Worm (Caenorhabditis elegans) whole organism, L3 larva: ENCODE results near the gene fbxb-11.

Experiments used
- R02D3.7 ChIP-seq: fragments of 150-350 bp; optimal IDR thresholded peaks from 2 replicates; lab custom pipeline; 2014; ENCODE audit warnings: missing biosample characterization, missing genetic modification characterization
- ZK546.5 ChIP-seq: sonication (generic microtip); optimal IDR thresholded peaks from 2 replicates; lab custom pipeline; 2017; ENCODE audit warnings: missing biosample characterization, missing genetic modification characterization
- ama-1 ChIP-seq: fragments of 150-350 bp; optimal IDR thresholded peaks from 2 replicates; lab custom pipeline; 2018
- ceh-28 ChIP-seq: fragments of 150-350 bp; optimal IDR thresholded peaks from 2 replicates; lab custom pipeline; 2014; ENCODE audit warnings: missing biosample characterization, missing genetic modification reagents, missing genetic modification characterization
- ceh-82 ChIP-seq: fragments of 150-350 bp; optimal IDR thresholded peaks from 2 replicates; lab custom pipeline; 2014; ENCODE audit warnings: missing biosample characterization, missing genetic modification characterization
- ceh-9 ChIP-seq: sonication (generic microtip); optimal IDR thresholded peaks from 2 replicates; lab custom pipeline; 2018; ENCODE audit warnings: missing biosample characterization, missing genetic modification characterization
- daf-12 ChIP-seq: fragments of 150-350 bp; optimal IDR thresholded peaks from 2 replicates; lab custom pipeline; 2014; ENCODE audit warnings: missing biosample characterization, missing genetic modification reagents, missing genetic modification characterization
- egl-5 ChIP-seq: fragments of 150-350 bp; optimal IDR thresholded peaks from 2 replicates; lab custom pipeline; 2017; ENCODE audit warnings: missing biosample characterization, missing genetic modification reagents, missing genetic modification characterization, inconsistent platforms
- elt-1 ChIP-seq: fragments of 150-350 bp; optimal IDR thresholded peaks from 2 replicates; lab custom pipeline; 2014; ENCODE audit warnings: missing biosample characterization, missing genetic modification characterization
- elt-2 ChIP-seq: sonication (generic microtip); optimal IDR thresholded peaks from 2 replicates; lab custom pipeline; 2016; ENCODE audit warnings: missing genetic modification reagents, mild to moderate bottlenecking, missing genetic modification characterization, missing compliant biosample characterization
- elt-3 ChIP-seq, 3 experiments: fragments of 150-350 bp in 1 of 3; sonication (generic microtip) in 2 of 3; optimal IDR thresholded peaks; 2 replicates in 2 of 3; 4 replicates in 1 of 3; lab custom pipeline; 2014 to 2017; ENCODE audit warnings: missing biosample characterization in 3 of 3, missing genetic modification characterization in 3 of 3
- eor-1 ChIP-seq, 2 experiments: fragments of 150-350 bp; optimal IDR thresholded peaks; 2 replicates each; lab custom pipeline; 2014 to 2018; ENCODE audit warnings: missing biosample characterization in 2 of 2, missing genetic modification characterization in 2 of 2
- fkh-10 ChIP-seq: sonication (generic microtip); optimal IDR thresholded peaks from 2 replicates; lab custom pipeline; 2017; ENCODE audit warnings: missing biosample characterization, missing genetic modification reagents, missing genetic modification characterization
- fkh-2 ChIP-seq: fragments of 150-350 bp; optimal IDR thresholded peaks from 2 replicates; lab custom pipeline; 2014; ENCODE audit warnings: missing biosample characterization, missing genetic modification reagents, missing genetic modification characterization
- lin-15B ChIP-seq: fragments of 150-350 bp; optimal IDR thresholded peaks from 2 replicates; lab custom pipeline; 2014; ENCODE audit warnings: missing biosample characterization, missing genetic modification characterization
- lin-39 ChIP-seq: fragments of 150-350 bp; optimal IDR thresholded peaks from 2 replicates; lab custom pipeline; 2018; ENCODE audit warnings: missing biosample characterization, missing genetic modification reagents, missing genetic modification characterization
- lsy-12 ChIP-seq: sonication (generic microtip); optimal IDR thresholded peaks from 2 replicates; lab custom pipeline; 2016; ENCODE audit warnings: mild to moderate bottlenecking, missing genetic modification characterization, missing compliant biosample characterization
- mml-1 ChIP-seq: fragments of 150-350 bp; sonication (generic microtip); optimal IDR thresholded peaks from 3 replicates; lab custom pipeline; 2014; ENCODE audit warnings: missing biosample characterization, missing genetic modification characterization
- nhr-11 ChIP-seq: fragments of 150-350 bp; optimal IDR thresholded peaks from 2 replicates; lab custom pipeline; 2014; ENCODE audit warnings: missing biosample characterization, missing genetic modification characterization
- nhr-12 ChIP-seq: fragments of 150-350 bp; optimal IDR thresholded peaks from 2 replicates; lab custom pipeline; 2014; ENCODE audit warnings: missing biosample characterization, missing genetic modification characterization
- nhr-23 ChIP-seq: fragments of 150-350 bp; optimal IDR thresholded peaks from 2 replicates; lab custom pipeline; 2014; ENCODE audit warnings: missing biosample characterization, missing genetic modification reagents, missing genetic modification characterization
- nhr-25 ChIP-seq: sonication (generic microtip); optimal IDR thresholded peaks from 2 replicates; lab custom pipeline; 2017; ENCODE audit warnings: missing biosample characterization, missing genetic modification characterization
- nhr-28 ChIP-seq: fragments of 150-350 bp; optimal IDR thresholded peaks from 2 replicates; lab custom pipeline; 2014; ENCODE audit warnings: missing biosample characterization, missing genetic modification characterization
- nhr-43 ChIP-seq: sonication (generic microtip); optimal IDR thresholded peaks from 2 replicates; lab custom pipeline; 2016; ENCODE audit warnings: mild to moderate bottlenecking, missing genetic modification characterization, missing compliant biosample characterization; ENCODE audit not compliant: poor library complexity, severe bottlenecking
- nhr-76 ChIP-seq: fragments of 150-350 bp; sonication (generic microtip); optimal IDR thresholded peaks from 5 replicates; lab custom pipeline; 2014; ENCODE audit warnings: missing biosample characterization, missing genetic modification characterization
- nhr-77 ChIP-seq: fragments of 150-350 bp; optimal IDR thresholded peaks from 2 replicates; lab custom pipeline; 2014; ENCODE audit warnings: missing biosample characterization, missing genetic modification characterization
- pha-4 ChIP-seq: fragments of 150-350 bp; optimal IDR thresholded peaks from 2 replicates; lab custom pipeline; 2014; ENCODE audit warnings: missing biosample characterization, missing genetic modification reagents, missing genetic modification characterization
- pqm-1 ChIP-seq: fragments of 150-350 bp; optimal IDR thresholded peaks from 2 replicates; lab custom pipeline; 2017; ENCODE audit warnings: missing biosample characterization, missing genetic modification characterization, inconsistent platforms
- sea-2 ChIP-seq: fragments of 150-350 bp; sonication (generic microtip); optimal IDR thresholded peaks from 4 replicates; lab custom pipeline; 2014; ENCODE audit warnings: missing biosample characterization, missing genetic modification reagents, missing genetic modification characterization
- skn-1 ChIP-seq: fragments of 150-350 bp; optimal IDR thresholded peaks from 2 replicates; lab custom pipeline; 2014; ENCODE audit warnings: missing biosample characterization, missing genetic modification characterization
- snpc-4 ChIP-seq: fragments of 150-350 bp; optimal IDR thresholded peaks from 2 replicates; lab custom pipeline; 2014; ENCODE audit warnings: missing biosample characterization, missing genetic modification characterization
- tbx-2 ChIP-seq: sonication (generic microtip); optimal IDR thresholded peaks from 2 replicates; lab custom pipeline; 2016; ENCODE audit warnings: mild to moderate bottlenecking, missing genetic modification characterization, missing compliant biosample characterization
- unc-39 ChIP-seq: sonication (generic microtip); optimal IDR thresholded peaks from 4 replicates; lab custom pipeline; 2017; ENCODE audit warnings: missing biosample characterization, missing genetic modification characterization
- unc-62 ChIP-seq: fragments of 150-350 bp; sonication (generic microtip); optimal IDR thresholded peaks from 4 replicates; lab custom pipeline; 2014; ENCODE audit warnings: missing biosample characterization, missing genetic modification reagents, missing genetic modification characterization
- ztf-11 ChIP-seq: fragments of 150-350 bp; optimal IDR thresholded peaks from 2 replicates; lab custom pipeline; 2014; ENCODE audit warnings: missing biosample characterization, missing genetic modification characterization

fbxb-11 gene

DNA sequence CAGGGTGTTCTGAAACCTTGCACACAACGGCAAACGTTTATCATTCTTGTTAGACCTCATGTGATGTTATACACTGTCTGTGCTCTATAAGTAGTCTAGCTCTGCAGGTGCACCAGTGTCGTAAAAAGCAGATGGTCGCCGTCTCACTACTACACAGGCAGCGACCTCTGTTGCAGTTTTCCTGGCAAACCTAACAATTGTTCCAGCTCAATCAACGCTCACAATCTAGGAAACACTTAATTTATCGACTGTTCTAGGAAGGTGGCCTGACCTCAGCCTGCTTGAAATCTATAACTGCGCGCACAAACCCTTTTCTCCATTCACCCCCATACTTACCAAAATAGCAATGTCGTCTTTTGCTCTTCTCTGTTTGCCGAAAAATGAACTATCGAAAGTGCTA is at the start of gene fbxb-11:
Gene fbxb-11 (plus strand): TSS at position 301 of the 400 bp plus-strand sequence.
- no peak for TF ChIP-seq nhr-12 (tag; lab: Kevin White, UChicago)
- no peak for TF ChIP-seq ztf-11 (tag; lab: Kevin White, UChicago)
- no peak for TF ChIP-seq mml-1 (tag; lab: Kevin White, UChicago)
- no peak for TF ChIP-seq ceh-82 (tag; lab: Kevin White, UChicago)
- TF ChIP-seq tbx-2 (tag; lab: Kevin White, UChicago): no peak
- TF ChIP-seq nhr-76 (tag; lab: Kevin White, UChicago): no peak
- no peak for TF ChIP-seq unc-39 (tag; lab: Kevin White, UChicago)
- no peak for TF ChIP-seq nhr-25
- TF ChIP-seq elt-3 (tag; optimal IDR thresholded peaks at IDR 0.05; lab: Kevin White, UChicago): no peak
- TF ChIP-seq lsy-12 (tag; lab: Kevin White, UChicago): no peak
- TF ChIP-seq eor-1 (tag; optimal IDR thresholded peaks at IDR 0.05; lab: Kevin White, UChicago): no peak
- no peak for TF ChIP-seq snpc-4 (tag; lab: Kevin White, UChicago)

DNA sequence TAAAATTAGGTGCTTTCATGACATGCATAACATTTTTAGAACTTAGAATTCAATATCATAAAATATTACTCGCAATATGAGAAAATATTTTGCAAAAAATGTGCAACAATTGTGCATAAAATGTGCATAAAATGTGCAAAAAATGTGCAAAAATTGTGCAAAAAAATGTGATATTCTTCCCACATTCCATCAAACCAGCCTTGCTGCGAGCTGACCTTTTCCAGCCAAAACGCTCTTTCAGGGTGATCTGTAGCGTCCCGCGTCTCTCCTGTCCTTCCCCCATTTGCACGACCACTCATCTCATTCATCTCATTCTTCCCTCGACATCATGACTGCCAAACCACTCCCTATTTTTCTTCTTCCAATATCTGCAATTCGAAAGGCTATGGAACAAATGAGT is 48.3 kb upstream of the fbxb-11 start, which contains the start of gene fbxb-17:
Gene fbxb-17 (plus strand): TSS at position 301 of the 400 bp plus-strand sequence.
- no peak for TF ChIP-seq fkh-10 (GFP tag; lab: Kevin White, UChicago)
- TF ChIP-seq ztf-11 (tag; lab: Kevin White, UChicago): no peak
- TF ChIP-seq ama-1 (lab: Kevin White, UChicago): no peak
- TF ChIP-seq nhr-43 (tag; lab: Kevin White, UChicago): no peak
- TF ChIP-seq, all 47 proteins: peak for 0

DNA sequence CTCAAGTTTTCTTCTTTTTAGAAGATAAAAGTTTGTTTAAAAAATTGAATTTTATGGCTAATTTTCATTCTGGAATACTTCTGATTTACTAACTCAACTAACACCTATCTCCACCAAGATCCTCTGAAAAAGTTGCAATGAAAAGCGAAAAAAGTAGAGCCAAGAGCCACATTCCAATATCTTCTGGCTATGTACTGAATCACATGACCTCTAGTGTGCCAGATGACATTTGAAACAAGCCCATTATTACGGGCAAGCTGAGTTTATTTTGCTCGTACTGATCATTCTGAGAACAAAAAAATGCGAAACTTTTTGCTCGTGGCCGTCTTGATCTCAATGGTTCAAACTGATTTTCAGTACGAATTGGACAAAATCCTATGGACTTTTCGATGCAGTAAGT is 45.3 kb upstream of the fbxb-11 start, which contains the start of gene irld-36:
Gene irld-36 (plus strand): TSS at position 301 of the 400 bp plus-strand sequence.
- TF ChIP-seq daf-12 (no peak), R02D3.7 (tag; lab: Kevin White, UChicago) (no peak), pqm-1 (tag; lab: Kevin White, UChicago) (no peak), lin-39 (no peak), elt-1 (tag; lab: Kevin White, UChicago) (no peak), fkh-2 (tag; lab: Kevin White, UChicago) (no peak), skn-1 (tag; lab: Kevin White, UChicago) (no peak), ama-1 (lab: Kevin White, UChicago) (no peak), fkh-10 (GFP tag; lab: Kevin White, UChicago) (no peak), ZK546.5 (tag; lab: Kevin White, UChicago) (no peak), nhr-23 (tag; lab: Kevin White, UChicago) (no peak), ceh-82 (tag; lab: Kevin White, UChicago) (no peak), pha-4 (no peak), ceh-9 (tag; lab: Kevin White, UChicago) (no peak), unc-62 (GFP tag; lab: Kevin White, UChicago) (no peak)

DNA sequence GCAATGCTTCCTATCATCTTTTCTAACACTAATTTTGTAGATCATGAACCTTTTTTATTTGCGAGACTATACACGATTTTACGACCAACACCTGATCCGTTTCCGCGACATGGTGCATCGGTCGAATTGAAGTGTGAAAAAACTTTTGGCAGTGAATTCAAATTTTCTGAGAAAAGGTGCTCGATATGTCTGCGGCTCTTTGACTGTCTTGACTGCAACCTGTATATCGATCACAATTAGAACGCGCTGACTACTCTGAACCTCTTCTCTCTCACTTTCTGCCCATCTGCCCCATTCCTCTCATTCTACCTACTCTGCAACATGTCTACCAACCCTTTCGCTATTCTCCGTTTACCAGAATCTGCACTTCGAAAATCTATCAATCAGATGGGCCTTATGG is 42.2 kb upstream of the fbxb-11 start, which contains the start of gene fbxb-26:
Gene fbxb-26 (plus strand): TSS at position 301 of the 400 bp plus-strand sequence.
- TF ChIP-seq eor-1 (tag; optimal IDR thresholded peaks at IDR 0.05; lab: Kevin White, UChicago) (no peak), elt-2 (tag; lab: Kevin White, UChicago) (no peak), unc-39 (tag; lab: Kevin White, UChicago) (no peak)

DNA sequence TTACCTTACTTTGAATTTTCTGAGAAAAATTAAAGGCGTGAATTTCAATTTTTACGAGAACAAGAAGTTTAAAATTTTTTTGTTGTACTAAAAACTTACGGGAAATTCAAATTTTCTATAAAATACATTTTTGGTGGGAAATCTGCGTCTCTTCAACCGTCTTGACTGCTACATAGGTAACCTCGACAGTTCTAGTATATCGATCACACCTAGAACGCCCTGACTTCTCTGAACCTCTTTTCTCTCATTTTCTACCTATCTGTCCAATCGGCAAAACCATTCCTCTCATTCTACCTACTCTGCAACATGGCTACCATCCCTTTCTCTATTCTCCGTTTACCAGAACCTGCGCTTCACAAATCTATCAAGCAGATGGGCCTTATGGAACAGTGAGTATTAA is 40.7 kb upstream of the fbxb-11 start, which contains the start of gene fbxb-25:
Gene fbxb-25 (plus strand): TSS at position 301 of the 400 bp plus-strand sequence.
- TF ChIP-seq ztf-11 (tag; lab: Kevin White, UChicago) (no peak), nhr-11 (tag; lab: Kevin White, UChicago) (no peak), unc-39 (tag; lab: Kevin White, UChicago) (no peak), elt-3 (tag; optimal IDR thresholded peaks at IDR 0.05; lab: Kevin White, UChicago) (no peak), egl-5 (tag; lab: Kevin White, UChicago) (no peak), lin-15B (tag; lab: Kevin White, UChicago) (no peak), ama-1 (lab: Kevin White, UChicago) (no peak), nhr-77 (tag; lab: Kevin White, UChicago) (no peak), nhr-28 (tag; lab: Kevin White, UChicago) (no peak), pqm-1 (tag; lab: Kevin White, UChicago) (no peak), nhr-76 (tag; lab: Kevin White, UChicago) (no peak), ceh-28 (tag; lab: Kevin White, UChicago) (no peak), sea-2 (GFP tag; lab: Kevin White, UChicago) (no peak)
